Worm (Caenorhabditis elegans): ENCODE data around the gene W06G6.9.

ce11 chrV:16610791-16611385 is 35.4 kb downstream of the W06G6.9 start, which contains the start of gene srw-54:
- no peak for TF ChIP-seq ref-1 (GFP tag; conservative IDR thresholded peaks at IDR 0.05)
- no peak for TF ChIP-seq cog-1 (tag; optimal IDR thresholded peaks at IDR 0.05)
- TF ChIP-seq flt-1 (GFP tag; IDR thresholded peaks at IDR 0.05), result no peak

All from whole organism, midembryonic.